Worm (Caenorhabditis elegans): ENCODE results near the gene aldo-1.

Gene aldo-1

ce11 chrIII:13546537-13546936 lies 18.2 kb downstream of the aldo-1 start, which contains the start of gene Y76A2B.4:
Y76A2B.4 (minus strand) TSS chrIII:13546777.
- no peak for TF ChIP-seq nhr-23 (tag; optimal IDR thresholded peaks at IDR 0.05)
- peak; percentile 19 for TF ChIP-seq nhr-43 (tag; optimal IDR thresholded peaks at IDR 0.05; ENCODE audit: poor library complexity, severe bottlenecking)
- TF ChIP-seq skn-1 (tag; optimal IDR thresholded peaks at IDR 0.05), result no peak
- peak; percentile 78 for TF ChIP-seq ama-1 (optimal IDR thresholded peaks at IDR 0.05)
- TF ChIP-seq hmg-11 (tag; optimal IDR thresholded peaks at IDR 0.05), result no peak
- TF ChIP-seq nhr-25 (tag; optimal IDR thresholded peaks at IDR 0.05), result peak; percentile 42

ce11 chrIII:13544593-13544992 lies 20.1 kb downstream of the aldo-1 start:
- TF ChIP-seq ztf-11 (tag; optimal IDR thresholded peaks at IDR 0.05) (no peak), ztf-4 (tag; optimal IDR thresholded peaks at IDR 0.05) (no peak), nhr-23 (tag; optimal IDR thresholded peaks at IDR 0.05) (no peak), sea-2 (GFP tag; optimal IDR thresholded peaks at IDR 0.05) (no peak), zag-1 (tag; optimal IDR thresholded peaks at IDR 0.05) (no peak), ceh-16 (tag; optimal IDR thresholded peaks at IDR 0.05) (no peak), ama-1 (optimal IDR thresholded peaks at IDR 0.05) (no peak), nhr-12 (tag; optimal IDR thresholded peaks at IDR 0.05) (no peak), ceh-9 (tag; optimal IDR thresholded peaks at IDR 0.05) (no peak), fkh-10 (GFP tag; optimal IDR thresholded peaks at IDR 0.05) (no peak), nhr-77 (tag; optimal IDR thresholded peaks at IDR 0.05) (no peak), lin-15B (tag; optimal IDR thresholded peaks at IDR 0.05) (no peak), nhr-28 (tag; optimal IDR thresholded peaks at IDR 0.05) (no peak), elt-2 (tag; optimal IDR thresholded peaks at IDR 0.05) (peak; percentile 93), lsy-12 (tag; optimal IDR thresholded peaks at IDR 0.05) (no peak), fkh-2 (tag; optimal IDR thresholded peaks at IDR 0.05) (no peak), tbx-2 (tag; optimal IDR thresholded peaks at IDR 0.05) (no peak), eor-1 (tag; optimal IDR thresholded peaks at IDR 0.05) (no peak), lin-39 (tag; optimal IDR thresholded peaks at IDR 0.05) (no peak), nhr-43 (tag; optimal IDR thresholded peaks at IDR 0.05; ENCODE audit: poor library complexity, severe bottlenecking) (peak; percentile 26), nhr-67 (tag; optimal IDR thresholded peaks at IDR 0.05) (no peak), pqm-1 (tag; optimal IDR thresholded peaks at IDR 0.05) (peak; percentile 91), unc-62 (GFP tag; optimal IDR thresholded peaks at IDR 0.05) (no peak), pha-4 (tag; optimal IDR thresholded peaks at IDR 0.05) (peak; percentile 31), nhr-76 (tag; optimal IDR thresholded peaks at IDR 0.05) (no peak), unc-39 (tag; optimal IDR thresholded peaks at IDR 0.05) (no peak), aly-2 (tag; optimal IDR thresholded peaks at IDR 0.05) (no peak), nfya-1 (tag; optimal IDR thresholded peaks at IDR 0.05; ENCODE audit: insufficient read depth) (peak; percentile 60), ZK546.5 (tag; optimal IDR thresholded peaks at IDR 0.05) (no peak), skn-1 (tag; optimal IDR thresholded peaks at IDR 0.05) (no peak), ceh-82 (tag; optimal IDR thresholded peaks at IDR 0.05) (no peak), jun-1 (tag; optimal IDR thresholded peaks at IDR 0.05) (peak; percentile 19), daf-12 (tag; optimal IDR thresholded peaks at IDR 0.05) (no peak), nhr-11 (tag; optimal IDR thresholded peaks at IDR 0.05) (no peak), nhr-237 (tag; optimal IDR thresholded peaks at IDR 0.05) (no peak), ceh-28 (tag; optimal IDR thresholded peaks at IDR 0.05) (no peak), fos-1 (tag; optimal IDR thresholded peaks at IDR 0.05) (no peak), mml-1 (tag; optimal IDR thresholded peaks at IDR 0.05) (no peak), egl-5 (tag; optimal IDR thresholded peaks at IDR 0.05) (no peak), elt-3 (tag; optimal IDR thresholded peaks at IDR 0.05) (peak; percentile 8 to 84 (median 46)), snpc-4 (tag; optimal IDR thresholded peaks at IDR 0.05) (no peak), nhr-25 (tag; optimal IDR thresholded peaks at IDR 0.05) (peak; percentile 44), elt-1 (tag; optimal IDR thresholded peaks at IDR 0.05) (no peak)

Data from whole organism, L3 larva.